Fruit fly (Drosophila melanogaster): Measurements from ENCODE around the gene Coq3.
A peak's percentile ranks its signal among the peaks of the same experiment; 100 is the strongest.

Gene Coq3

dm6 chr2L:21163311-21163842 is 5.0 kb upstream of the Coq3 start, which contains the start of gene Noc2 (continued):
- no peak for TF ChIP-seq CG17912 (GFP tag; optimal IDR thresholded peaks at IDR 0.05)
- no peak for TF ChIP-seq CG10431 (GFP tag; optimal IDR thresholded peaks at IDR 0.05)
- no peak for TF ChIP-seq btn (GFP tag; optimal IDR thresholded peaks at IDR 0.05)
- no peak for TF ChIP-seq CG15011 (GFP tag; optimal IDR thresholded peaks at IDR 0.05)
- TF ChIP-seq Neu2 (GFP tag; optimal IDR thresholded peaks at IDR 0.05; ENCODE audit: borderline replicate concordance): no peak
- TF ChIP-seq her (GFP tag; optimal IDR thresholded peaks at IDR 0.05): no peak
- peak; percentile 63 for TF ChIP-seq CG30403 (GFP tag; optimal IDR thresholded peaks at IDR 0.05)
- no peak for TF ChIP-seq CG13894 (tag; optimal IDR thresholded peaks at IDR 0.05)
- peak; percentile 64 for TF ChIP-seq CG2712 (tag; optimal IDR thresholded peaks at IDR 0.05)
- no peak for TF ChIP-seq rib (GFP tag; IDR thresholded peaks at IDR 0.05)
- TF ChIP-seq D19B (GFP tag; optimal IDR thresholded peaks at IDR 0.05): no peak
- TF ChIP-seq Dfd (GFP tag; optimal IDR thresholded peaks at IDR 0.05): no peak
- TF ChIP-seq Max (GFP tag; optimal IDR thresholded peaks at IDR 0.05): peak; percentile 90
- no peak for TF ChIP-seq sc (optimal IDR thresholded peaks at IDR 0.05)
- TF ChIP-seq sc (GFP tag; optimal IDR thresholded peaks at IDR 0.05): peak; percentile 6
- TF ChIP-seq CG1792 (GFP tag; optimal IDR thresholded peaks at IDR 0.05): no peak
- TF ChIP-seq CG18619 (GFP tag; optimal IDR thresholded peaks at IDR 0.05): peak; percentile 43
- TF ChIP-seq NfI (GFP tag; optimal IDR thresholded peaks at IDR 0.05): peak; percentile 47
- TF ChIP-seq CTCF (GFP tag; optimal IDR thresholded peaks at IDR 0.05): no peak
- peak; percentile 47; the same call in 2 of the 3 replicates for TF ChIP-seq jigr1 (GFP tag; IDR thresholded peaks at IDR 0.05)
- TF ChIP-seq fd3F (GFP tag; optimal IDR thresholded peaks at IDR 0.05): peak; percentile 29
- no peak for TF ChIP-seq Lim3 (GFP tag; IDR thresholded peaks at IDR 0.05)
- peak; percentile 51 for TF ChIP-seq pum (GFP tag; optimal IDR thresholded peaks at IDR 0.05)
- TF ChIP-seq CG18476 (GFP tag; optimal IDR thresholded peaks at IDR 0.05): no peak
- no peak for TF ChIP-seq CG3407 (GFP tag; optimal IDR thresholded peaks at IDR 0.05)
- TF ChIP-seq schlank (tag; optimal IDR thresholded peaks at IDR 0.05): no peak
- peak; percentile 21 for TF ChIP-seq pnt (GFP tag; optimal IDR thresholded peaks at IDR 0.05)
- TF ChIP-seq Antp (GFP tag; optimal IDR thresholded peaks at IDR 0.05): peak; percentile 37
- peak; percentile 43 for TF ChIP-seq Hsf (GFP tag; optimal IDR thresholded peaks at IDR 0.05)
- peak; percentile 16 for TF ChIP-seq CG8944 (GFP tag; optimal IDR thresholded peaks at IDR 0.05)
- no peak for TF ChIP-seq CG12219 (GFP tag; optimal IDR thresholded peaks at IDR 0.05)
- TF ChIP-seq Sin3A (optimal IDR thresholded peaks at IDR 0.05): no peak
- no peak for TF ChIP-seq fru (optimal IDR thresholded peaks at IDR 0.05)
- TF ChIP-seq emc (GFP tag; optimal IDR thresholded peaks at IDR 0.05): no peak
- peak; percentile 60 for TF ChIP-seq CG1024 (GFP tag; IDR thresholded peaks at IDR 0.05)
- peak; percentile 27 for TF ChIP-seq CG10209 (GFP tag; optimal IDR thresholded peaks at IDR 0.05)
- peak; percentile 25 for TF ChIP-seq Bdp1 (GFP tag; optimal IDR thresholded peaks at IDR 0.05)
- peak; percentile 36; the same call in 1 of the 2 replicates for TF ChIP-seq CG9215 (GFP tag; IDR thresholded peaks at IDR 0.05)
- TF ChIP-seq zfh2 (GFP tag; optimal IDR thresholded peaks at IDR 0.05): peak; percentile 48
- peak; percentile 45; the same call in 1 of the 2 replicates for TF ChIP-seq Xrp1 (GFP tag; IDR thresholded peaks at IDR 0.05)
- no peak for TF ChIP-seq Kr (GFP tag; optimal IDR thresholded peaks at IDR 0.05)
- TF ChIP-seq ssp (GFP tag; IDR thresholded peaks at IDR 0.05): peak; percentile 28; the same call in 1 of the 2 replicates
- TF ChIP-seq fd102C (GFP tag; optimal IDR thresholded peaks at IDR 0.05): no peak
- TF ChIP-seq CG32772 (GFP tag; IDR thresholded peaks at IDR 0.05): peak; percentile 35; the same call in 1 of the 2 replicates
- TF ChIP-seq CG18011 (GFP tag; optimal IDR thresholded peaks at IDR 0.05): no peak
- no peak for TF ChIP-seq pros (GFP tag; optimal IDR thresholded peaks at IDR 0.05)
- peak; percentile 61 for TF ChIP-seq nmo (GFP tag; optimal IDR thresholded peaks at IDR 0.05)
- peak; percentile 51 for TF ChIP-seq E2f1 (GFP tag; IDR thresholded peaks at IDR 0.05)
- TF ChIP-seq CkIIα-i1 (GFP tag; IDR thresholded peaks at IDR 0.05): no peak
- TF ChIP-seq CG5953 (GFP tag; IDR thresholded peaks at IDR 0.05): no peak
- TF ChIP-seq luna (GFP tag; optimal IDR thresholded peaks at IDR 0.05): no peak
- TF ChIP-seq Bgb (GFP tag; IDR thresholded peaks at IDR 0.05; ENCODE audit: partially characterized antibody): no peak
- TF ChIP-seq CG12769 (tag; optimal IDR thresholded peaks at IDR 0.05): peak; percentile 6

Data from whole organism, embryonic.